Worm (Caenorhabditis elegans): ENCODE data around the gene Y16B4A.2.

Y16B4A.2 gene

DNA sequence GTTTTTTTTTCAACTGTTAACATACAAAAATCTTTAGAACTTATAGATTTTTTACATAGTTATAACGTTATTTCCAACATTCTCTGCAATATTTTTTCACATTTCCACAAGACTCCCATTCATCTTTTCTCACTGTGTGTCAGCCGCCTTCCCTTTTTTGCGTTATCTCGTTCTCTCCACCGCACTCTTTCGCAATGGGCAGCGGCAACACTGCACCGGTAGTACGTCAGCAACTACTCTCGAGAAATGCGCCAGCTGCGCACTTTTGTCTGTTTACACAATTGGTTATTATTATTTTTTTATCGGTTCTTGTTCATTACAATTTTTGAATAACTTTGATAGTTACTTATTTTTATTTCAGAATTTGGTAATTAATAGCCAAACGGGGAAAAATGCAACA lies 24.7 kb downstream of the Y16B4A.2 start, which contains the start of gene C05G5.2:
Gene C05G5.2, plus strand, starts transcription at position 356 of the 400 bp plus-strand sequence.
- TF ChIP-seq unc-62 (GFP tag; optimal IDR thresholded peaks at IDR 0.05): peak; percentile 33
- TF ChIP-seq mls-2 (tag; optimal IDR thresholded peaks at IDR 0.05): peak; percentile 47
- TF ChIP-seq lin-32 (GFP tag; optimal IDR thresholded peaks at IDR 0.05): no peak
- TF ChIP-seq nhr-76 (tag; optimal IDR thresholded peaks at IDR 0.05): no peak
- TF ChIP-seq bed-3 (GFP tag; optimal IDR thresholded peaks at IDR 0.05): no peak
- peak; percentile 56 for TF ChIP-seq elt-3 (tag; optimal IDR thresholded peaks at IDR 0.05)
- TF ChIP-seq ham-2 (GFP tag; optimal IDR thresholded peaks at IDR 0.05): no peak
- TF ChIP-seq elt-1 (tag; optimal IDR thresholded peaks at IDR 0.05; ENCODE audit: borderline replicate concordance, insufficient read depth): no peak
- peak; percentile 16 for TF ChIP-seq ceh-83 (GFP tag; optimal IDR thresholded peaks at IDR 0.05)
- peak; percentile 92 for TF ChIP-seq mep-1 (tag; optimal IDR thresholded peaks at IDR 0.05)
- TF ChIP-seq ztf-11 (tag; optimal IDR thresholded peaks at IDR 0.05): no peak
- TF ChIP-seq snpc-4 (tag; optimal IDR thresholded peaks at IDR 0.05): no peak
- TF ChIP-seq cnd-1 (tag; optimal IDR thresholded peaks at IDR 0.05): peak; percentile 49
- no peak for TF ChIP-seq sem-2 (GFP tag; optimal IDR thresholded peaks at IDR 0.05)
- TF ChIP-seq zip-8 (tag; optimal IDR thresholded peaks at IDR 0.05): no peak
- peak; percentile 66 for TF ChIP-seq unc-120 (tag; optimal IDR thresholded peaks at IDR 0.05; ENCODE audit: poor library complexity, severe bottlenecking)
- no peak for TF ChIP-seq tbx-8 (GFP tag; optimal IDR thresholded peaks at IDR 0.05)
- peak; percentile 39 for TF ChIP-seq ceh-39 (tag; optimal IDR thresholded peaks at IDR 0.05)
- TF ChIP-seq mab-5 (tag; optimal IDR thresholded peaks at IDR 0.05): no peak
- TF ChIP-seq nhr-2 (tag; optimal IDR thresholded peaks at IDR 0.05): peak; percentile 16
- no peak for TF ChIP-seq unc-39 (tag; optimal IDR thresholded peaks at IDR 0.05)
- peak; percentile 51 for TF ChIP-seq lin-13 (tag; optimal IDR thresholded peaks at IDR 0.05)
- TF ChIP-seq ces-1 (GFP tag; optimal IDR thresholded peaks at IDR 0.05): peak; percentile 42
- peak; percentile 6 for TF ChIP-seq ceh-43 (GFP tag; optimal IDR thresholded peaks at IDR 0.05)
- TF ChIP-seq blmp-1 (tag; optimal IDR thresholded peaks at IDR 0.05): no peak
- TF ChIP-seq nhr-12 (tag; optimal IDR thresholded peaks at IDR 0.05): no peak
- peak; percentile 27 for TF ChIP-seq M03D4.4 (tag; optimal IDR thresholded peaks at IDR 0.05)
- TF ChIP-seq sptf-1 (tag; optimal IDR thresholded peaks at IDR 0.05): peak; percentile 36
- peak; percentile 68 for TF ChIP-seq lsy-2 (tag; optimal IDR thresholded peaks at IDR 0.05)
- TF ChIP-seq drap-1 (GFP tag; optimal IDR thresholded peaks at IDR 0.05): no peak
- no peak for TF ChIP-seq nhr-28 (tag; optimal IDR thresholded peaks at IDR 0.05)
- TF ChIP-seq flh-1 (GFP tag; optimal IDR thresholded peaks at IDR 0.05): no peak
- peak; percentile 75 for TF ChIP-seq nhr-237 (tag; optimal IDR thresholded peaks at IDR 0.05)
- TF ChIP-seq pha-4 (tag; optimal IDR thresholded peaks at IDR 0.05): peak; percentile 41
- TF ChIP-seq hlh-1 (tag; optimal IDR thresholded peaks at IDR 0.05): peak; percentile 12

DNA sequence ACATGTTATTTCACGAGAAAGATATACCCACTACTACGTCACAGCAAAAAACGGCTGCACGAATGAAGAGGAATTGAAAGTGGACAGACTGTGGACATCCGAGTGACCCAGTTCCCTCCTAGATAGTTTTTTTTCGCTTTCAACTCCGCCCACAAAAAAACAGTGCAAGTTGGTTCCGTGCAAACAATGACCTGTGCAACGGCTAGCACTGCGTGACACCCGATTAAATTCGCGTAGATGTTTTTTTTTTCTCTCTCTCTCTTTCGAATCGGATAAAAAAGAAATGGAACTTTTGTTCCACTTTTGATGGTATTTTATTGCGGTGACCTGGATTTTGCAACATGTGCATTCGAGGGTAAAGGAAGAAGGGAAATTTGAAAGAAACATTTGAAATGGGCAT lies 26.4 kb downstream of the Y16B4A.2 start:
- TF ChIP-seq nhr-237 (tag; optimal IDR thresholded peaks at IDR 0.05): no peak
- TF ChIP-seq mab-5 (tag; optimal IDR thresholded peaks at IDR 0.05): no peak
- TF ChIP-seq ham-2 (GFP tag; optimal IDR thresholded peaks at IDR 0.05): no peak
- no peak for TF ChIP-seq nhr-2 (tag; optimal IDR thresholded peaks at IDR 0.05)
- no peak for TF ChIP-seq hlh-1 (tag; optimal IDR thresholded peaks at IDR 0.05)
- no peak for TF ChIP-seq pha-4 (tag; optimal IDR thresholded peaks at IDR 0.05)
- TF ChIP-seq unc-39 (tag; optimal IDR thresholded peaks at IDR 0.05): no peak
- no peak for TF ChIP-seq drap-1 (GFP tag; optimal IDR thresholded peaks at IDR 0.05)
- no peak for TF ChIP-seq ces-1 (GFP tag; optimal IDR thresholded peaks at IDR 0.05)
- no peak for TF ChIP-seq lin-13 (tag; optimal IDR thresholded peaks at IDR 0.05)

DNA sequence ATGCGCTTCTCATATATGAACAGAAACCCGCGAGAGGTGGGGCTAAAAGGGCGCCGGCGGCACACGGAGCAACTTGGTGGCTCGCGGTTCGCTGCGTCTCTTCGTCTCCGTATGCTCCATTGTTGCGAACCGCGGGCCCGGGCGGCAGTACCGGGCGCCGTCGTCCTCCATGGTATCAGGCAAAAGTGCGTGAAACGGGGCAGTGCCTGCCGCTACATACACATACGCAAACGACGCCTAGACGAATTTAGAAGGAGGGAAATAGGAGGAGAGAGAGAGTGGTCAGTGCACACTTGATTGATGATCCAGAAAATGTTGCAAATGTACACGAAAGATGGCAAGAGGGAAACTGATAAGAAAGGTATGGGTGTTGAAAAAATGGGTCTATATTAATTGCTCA lies 27.2 kb downstream of the Y16B4A.2 start:
- TF ChIP-seq unc-62 (GFP tag; optimal IDR thresholded peaks at IDR 0.05) (no peak), blmp-1 (tag; optimal IDR thresholded peaks at IDR 0.05) (no peak), lin-32 (GFP tag; optimal IDR thresholded peaks at IDR 0.05) (no peak), elt-1 (tag; optimal IDR thresholded peaks at IDR 0.05; ENCODE audit: borderline replicate concordance, insufficient read depth) (no peak), nhr-12 (tag; optimal IDR thresholded peaks at IDR 0.05) (no peak), bed-3 (GFP tag; optimal IDR thresholded peaks at IDR 0.05) (no peak), mls-2 (tag; optimal IDR thresholded peaks at IDR 0.05) (no peak), zip-8 (tag; optimal IDR thresholded peaks at IDR 0.05) (no peak)

DNA sequence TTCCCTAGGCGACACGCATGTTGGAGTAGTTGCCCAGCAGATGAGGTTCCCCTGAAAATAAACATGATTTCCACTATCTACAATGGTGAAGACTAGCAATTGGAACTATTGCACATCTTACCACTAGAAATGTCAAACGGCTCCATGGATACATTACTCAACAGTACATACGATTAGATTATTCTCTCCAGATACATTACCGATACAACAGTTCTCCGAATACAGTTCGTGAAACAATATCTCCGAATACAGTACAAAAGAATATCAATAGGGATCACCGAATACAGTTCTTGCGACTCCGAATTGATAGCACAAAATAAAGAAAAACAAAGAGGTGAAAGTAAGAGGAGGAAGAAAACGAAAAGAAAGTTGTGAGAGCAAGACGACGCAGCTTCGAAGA lies 27.9 kb downstream of the Y16B4A.2 start, which contains the start of gene C05G5.7:
Gene C05G5.7, minus strand, starts transcription at position 1 of the 400 bp plus-strand sequence.
- TF ChIP-seq lin-32 (GFP tag; optimal IDR thresholded peaks at IDR 0.05) (no peak), sptf-1 (tag; optimal IDR thresholded peaks at IDR 0.05) (no peak), elt-1 (tag; optimal IDR thresholded peaks at IDR 0.05; ENCODE audit: borderline replicate concordance, insufficient read depth) (no peak), nhr-76 (tag; optimal IDR thresholded peaks at IDR 0.05) (no peak), nhr-2 (tag; optimal IDR thresholded peaks at IDR 0.05) (no peak), flh-1 (GFP tag; optimal IDR thresholded peaks at IDR 0.05) (no peak), zip-8 (tag; optimal IDR thresholded peaks at IDR 0.05) (no peak)
